2 worm cellular contexts compared by ENCODE assay signal in genomic region chrX:17545498-17545897, ce11.
TF ChIP-seq lines count a peak whose summit lies in the region.

No protein-coding gene starts in this region.

TF ChIP-seq in whole organism, L2 larva, 48 proteins besides CTCF, POLR2A, EP300 and RAD21 (continued from another document):
- TF ChIP-seq nhr-129 (tag; optimal IDR thresholded peaks at IDR 0.05; lab: Kevin White, UChicago) (peak; percentile 42), C34F6.9 (tag; optimal IDR thresholded peaks at IDR 0.05; lab: Kevin White, UChicago) (no peak), skn-1 (tag; optimal IDR thresholded peaks at IDR 0.05; lab: Kevin White, UChicago) (no peak), mdl-1 (tag; optimal IDR thresholded peaks at IDR 0.05; lab: Kevin White, UChicago) (no peak), mbf-1 (tag; optimal IDR thresholded peaks at IDR 0.05; lab: Kevin White, UChicago) (no peak), peb-1 (tag; optimal IDR thresholded peaks at IDR 0.05; lab: Kevin White, UChicago) (no peak), nhr-6 (tag; optimal IDR thresholded peaks at IDR 0.05; lab: Kevin White, UChicago) (peak; percentile 9), alr-1 (tag; optimal IDR thresholded peaks at IDR 0.05; lab: Kevin White, UChicago) (no peak), nhr-25 (tag; optimal IDR thresholded peaks at IDR 0.05; lab: Kevin White, UChicago) (peak; percentile 24), Y55F3AM.14 (GFP tag; optimal IDR thresholded peaks at IDR 0.05; lab: Kevin White, UChicago) (no peak), crh-2 (tag; optimal IDR thresholded peaks at IDR 0.05; lab: Kevin White, UChicago) (peak; percentile 16), elt-3 (tag; optimal IDR thresholded peaks at IDR 0.05; lab: Kevin White, UChicago) (no peak), gmeb-1 (tag; optimal IDR thresholded peaks at IDR 0.05; lab: Kevin White, UChicago) (no peak), nhr-77 (tag; optimal IDR thresholded peaks at IDR 0.05; lab: Kevin White, UChicago) (peak; percentile 1), unc-55 (GFP tag; optimal IDR thresholded peaks at IDR 0.05; lab: Kevin White, UChicago) (peak; percentile 53), nhr-21 (tag; optimal IDR thresholded peaks at IDR 0.05; lab: Kevin White, UChicago) (peak; percentile 40), R02D3.7 (tag; optimal IDR thresholded peaks at IDR 0.05; lab: Kevin White, UChicago) (no peak), ztf-11 (tag; optimal IDR thresholded peaks at IDR 0.05; lab: Kevin White, UChicago) (no peak), blmp-1 (tag; optimal IDR thresholded peaks at IDR 0.05; lab: Kevin White, UChicago; ENCODE audit: insufficient read depth) (no peak), elt-1 (tag; optimal IDR thresholded peaks at IDR 0.05; lab: Kevin White, UChicago) (no peak), sma-9 (GFP tag; optimal IDR thresholded peaks at IDR 0.05; lab: Kevin White, UChicago) (peak; percentile 22), sma-9 (tag; optimal IDR thresholded peaks at IDR 0.05; lab: Kevin White, UChicago) (no peak), lin-13 (GFP tag; optimal IDR thresholded peaks at IDR 0.05; lab: Kevin White, UChicago) (no peak), nhr-10 (tag; optimal IDR thresholded peaks at IDR 0.05; lab: Kevin White, UChicago) (no peak)

TF ChIP-seq in whole organism, L4 larva, 104 proteins besides CTCF, POLR2A, EP300 and RAD21 (continued from another document):
- TF ChIP-seq F37D6.2 (tag; optimal IDR thresholded peaks at IDR 0.05; lab: Kevin White, UChicago): peak; percentile 64
- peak; percentile 66 for TF ChIP-seq rbr-2 (tag; optimal IDR thresholded peaks at IDR 0.05; lab: Kevin White, UChicago)
- peak; percentile 62 for TF ChIP-seq spr-1 (tag; optimal IDR thresholded peaks at IDR 0.05; lab: Kevin White, UChicago)
- TF ChIP-seq dmd-6 (GFP tag; IDR thresholded peaks at IDR 0.05; lab: Robert Waterston, UW): peak; percentile 66
- TF ChIP-seq ztf-11 (tag; optimal IDR thresholded peaks at IDR 0.05; lab: Kevin White, UChicago): no peak
- TF ChIP-seq madf-9 (GFP tag; conservative IDR thresholded peaks at IDR 0.05; lab: Robert Waterston, UW): peak; percentile 63
- TF ChIP-seq cey-2 (tag; optimal IDR thresholded peaks at IDR 0.05; lab: Kevin White, UChicago; ENCODE audit: borderline replicate concordance, insufficient read depth): no peak
- TF ChIP-seq zfp-2 (tag; optimal IDR thresholded peaks at IDR 0.05; lab: Kevin White, UChicago): no peak
- TF ChIP-seq T20F7.1 (GFP tag; optimal IDR thresholded peaks at IDR 0.05; lab: Kevin White, UChicago): peak; percentile 40
- TF ChIP-seq hlh-11 (tag; optimal IDR thresholded peaks at IDR 0.05; lab: Kevin White, UChicago): peak; percentile 39
- TF ChIP-seq daf-19 (GFP tag; conservative IDR thresholded peaks at IDR 0.05; lab: Robert Waterston, UW): 0 out of 2 replicates have a peak, but pooled peaks have one; percentile 45
- no peak for TF ChIP-seq hif-1 (tag; optimal IDR thresholded peaks at IDR 0.05; lab: Kevin White, UChicago)
- TF ChIP-seq ZK337.2 (GFP tag; IDR thresholded peaks at IDR 0.05; lab: Robert Waterston, UW): no peak
- TF ChIP-seq ceh-32 (tag; optimal IDR thresholded peaks at IDR 0.05; lab: Kevin White, UChicago; ENCODE audit: poor library complexity): no peak
- TF ChIP-seq nhr-10 (tag; optimal IDR thresholded peaks at IDR 0.05; lab: Kevin White, UChicago): no peak
- no peak for TF ChIP-seq ceh-62 (tag; optimal IDR thresholded peaks at IDR 0.05; lab: Kevin White, UChicago)
- TF ChIP-seq nhr-41 (GFP tag; IDR thresholded peaks at IDR 0.05; lab: Robert Waterston, UW): no peak
- TF ChIP-seq zip-11 (GFP tag; IDR thresholded peaks at IDR 0.05; lab: Robert Waterston, UW): no peak
- peak; percentile 77 for TF ChIP-seq duxl-1 (tag; optimal IDR thresholded peaks at IDR 0.05; lab: Kevin White, UChicago; ENCODE audit: poor library complexity)
- TF ChIP-seq unc-62 (GFP tag; optimal IDR thresholded peaks at IDR 0.05 in 1 of 2; lab: Kevin White, UChicago): no peak
- TF ChIP-seq unc-62 (tag; optimal IDR thresholded peaks at IDR 0.05; lab: Kevin White, UChicago): no peak
- TF ChIP-seq F10B5.3 (tag; optimal IDR thresholded peaks at IDR 0.05; lab: Kevin White, UChicago): peak; percentile 76
- no peak for TF ChIP-seq dpl-1 (GFP tag; optimal IDR thresholded peaks at IDR 0.05; lab: Kevin White, UChicago)
- no peak for TF ChIP-seq tag-97 (GFP tag; IDR thresholded peaks at IDR 0.05; lab: Robert Waterston, UW)
- peak; percentile 43 for TF ChIP-seq nhr-28 (tag; optimal IDR thresholded peaks at IDR 0.05; lab: Kevin White, UChicago)
- TF ChIP-seq lin-13 (GFP tag; optimal IDR thresholded peaks at IDR 0.05; lab: Kevin White, UChicago): no peak
- no peak for TF ChIP-seq skn-1 (tag; optimal IDR thresholded peaks at IDR 0.05; lab: Kevin White, UChicago)
- TF ChIP-seq zip-2 (tag; optimal IDR thresholded peaks at IDR 0.05; lab: Kevin White, UChicago): peak; percentile 8
- peak; percentile 65; the same call in 1 of the 2 replicates for TF ChIP-seq ceh-20 (GFP tag; IDR thresholded peaks at IDR 0.05; lab: Robert Waterston, UW)
- no peak for TF ChIP-seq ceh-28 (tag; optimal IDR thresholded peaks at IDR 0.05; lab: Kevin White, UChicago)
- TF ChIP-seq pha-4 (GFP tag; IDR thresholded peaks at IDR 0.05; lab: Robert Waterston, UW): no peak
- no peak for TF ChIP-seq pha-4 (tag; optimal IDR thresholded peaks at IDR 0.05; lab: Kevin White, UChicago)
- TF ChIP-seq daf-16 (GFP tag; optimal IDR thresholded peaks at IDR 0.05; lab: Kevin White, UChicago): peak in 1 of 2 experiments; percentile 39
- TF ChIP-seq daf-16 (tag; optimal IDR thresholded peaks at IDR 0.05; lab: Kevin White, UChicago): no peak
- no peak for TF ChIP-seq pqm-1 (tag; optimal IDR thresholded peaks at IDR 0.05; lab: Kevin White, UChicago)
- peak; percentile 93 for TF ChIP-seq hmg-1.1 (GFP tag; IDR thresholded peaks at IDR 0.05; lab: Robert Waterston, UW)
- no peak for TF ChIP-seq R02D3.7 (tag; optimal IDR thresholded peaks at IDR 0.05; lab: Kevin White, UChicago)
- TF ChIP-seq madf-5 (GFP tag; IDR thresholded peaks at IDR 0.05; lab: Robert Waterston, UW): no peak
- TF ChIP-seq lim-7 (GFP tag; IDR thresholded peaks at IDR 0.05; lab: Robert Waterston, UW): no peak
- TF ChIP-seq lin-1 (GFP tag; IDR thresholded peaks at IDR 0.05; lab: Robert Waterston, UW): 0 out of 2 replicates have a peak, but pooled peaks have one; percentile 28
- TF ChIP-seq nhr-42 (GFP tag; IDR thresholded peaks at IDR 0.05; lab: Robert Waterston, UW): peak; percentile 79
- TF ChIP-seq mdl-1 (tag; optimal IDR thresholded peaks at IDR 0.05; lab: Kevin White, UChicago): peak in 1 of 2 experiments; percentile 21
